Worm (Caenorhabditis elegans): ENCODE data around the gene K03B8.6.
A peak's percentile ranks its signal among the peaks of the same experiment; 100 is the strongest.

The K03B8.6 gene

ce11 chrV:11375150-11375792 lies 32.1 kb upstream of the K03B8.6 start, which contains the start of gene cnb-1 (continued):
- TF ChIP-seq isw-1 (GFP tag; IDR thresholded peaks at IDR 0.05), result peak; percentile 41
- no peak for TF ChIP-seq nhr-237 (tag; optimal IDR thresholded peaks at IDR 0.05)
- TF ChIP-seq fkh-4 (tag; optimal IDR thresholded peaks at IDR 0.05; ENCODE audit: borderline replicate concordance), result peak; percentile 63
- no peak for TF ChIP-seq tlp-1 (tag; optimal IDR thresholded peaks at IDR 0.05)
- no peak for TF ChIP-seq lin-15B (tag; optimal IDR thresholded peaks at IDR 0.05)
- TF ChIP-seq nhr-19 (GFP tag; conservative IDR thresholded peaks at IDR 0.05), result peak; percentile 62
- TF ChIP-seq ceh-63 (GFP tag; optimal IDR thresholded peaks at IDR 0.05), result no peak
- peak; percentile 82 for TF ChIP-seq snu-23 (GFP tag; optimal IDR thresholded peaks at IDR 0.05)
- TF ChIP-seq unc-86 (tag; optimal IDR thresholded peaks at IDR 0.05), result peak; percentile 81
- TF ChIP-seq ztf-11 (tag; optimal IDR thresholded peaks at IDR 0.05), result peak in 1 of 2 experiments; percentile 7
- peak; percentile 35 for TF ChIP-seq elt-2 (tag; optimal IDR thresholded peaks at IDR 0.05)
- TF ChIP-seq unc-62 (GFP tag; optimal IDR thresholded peaks at IDR 0.05), result no peak
- no peak for TF ChIP-seq Y116A8C.19 (tag; optimal IDR thresholded peaks at IDR 0.05; ENCODE audit: borderline replicate concordance)
- no peak for TF ChIP-seq hlh-17 (GFP tag; optimal IDR thresholded peaks at IDR 0.05; ENCODE audit: borderline replicate concordance)
- no peak for TF ChIP-seq hlh-4 (tag; optimal IDR thresholded peaks at IDR 0.05)
- no peak for TF ChIP-seq nhr-77 (tag; optimal IDR thresholded peaks at IDR 0.05)
- peak; percentile 36 for TF ChIP-seq fos-1 (tag; optimal IDR thresholded peaks at IDR 0.05)
- TF ChIP-seq lin-13 (GFP tag; optimal IDR thresholded peaks at IDR 0.05), result peak; percentile 19
- TF ChIP-seq xbp-1 (tag; optimal IDR thresholded peaks at IDR 0.05), result peak; percentile 60
- TF ChIP-seq sox-4 (tag; optimal IDR thresholded peaks at IDR 0.05), result peak; percentile 31
- TF ChIP-seq mef-2 (tag; optimal IDR thresholded peaks at IDR 0.05), result no peak
- no peak for TF ChIP-seq sup-37 (GFP tag; optimal IDR thresholded peaks at IDR 0.05)
- TF ChIP-seq lir-3 (tag; optimal IDR thresholded peaks at IDR 0.05; ENCODE audit: poor library complexity), result peak; percentile 62
- TF ChIP-seq unc-130 (tag; optimal IDR thresholded peaks at IDR 0.05), result no peak
- TF ChIP-seq nhr-71 (tag; optimal IDR thresholded peaks at IDR 0.05), result peak; percentile 88
- TF ChIP-seq zag-1 (tag; optimal IDR thresholded peaks at IDR 0.05), result no peak
- TF ChIP-seq mep-1 (tag; optimal IDR thresholded peaks at IDR 0.05), result peak; percentile 79
- TF ChIP-seq alr-1 (tag; optimal IDR thresholded peaks at IDR 0.05; ENCODE audit: borderline replicate concordance), result no peak
- TF ChIP-seq mab-9 (GFP tag; IDR thresholded peaks at IDR 0.05), result peak; percentile 52; the same call in 1 of the 2 replicates
- peak; percentile 63 for TF ChIP-seq skn-1 (tag; optimal IDR thresholded peaks at IDR 0.05)
- TF ChIP-seq nhr-20 (tag; optimal IDR thresholded peaks at IDR 0.05), result peak; percentile 59
- peak; percentile 78 for TF ChIP-seq fkh-8 (tag; optimal IDR thresholded peaks at IDR 0.05)

- TF ChIP-seq nhr-77 (tag; optimal IDR thresholded peaks at IDR 0.05), result no peak
- no peak for TF ChIP-seq skn-1 (tag; optimal IDR thresholded peaks at IDR 0.05)
- no peak for TF ChIP-seq aha-1 (tag; optimal IDR thresholded peaks at IDR 0.05)
- TF ChIP-seq nhr-85 (tag), result peak; percentile 6
- TF ChIP-seq lin-14 (GFP tag; optimal IDR thresholded peaks at IDR 0.05), result peak; percentile 46
These were observed 28.0 kb upstream of the K03B8.6 start for ce11 chrV:11379341-11379740.

- TF ChIP-seq nhr-71 (tag; optimal IDR thresholded peaks at IDR 0.05) (no peak), fkh-10 (GFP tag; optimal IDR thresholded peaks at IDR 0.05) (peak; percentile 60), lin-14 (GFP tag; optimal IDR thresholded peaks at IDR 0.05) (peak; percentile 72)
These were observed 26.8 kb upstream of the K03B8.6 start for ce11 chrV:11380571-11380970.

ce11 chrV:11383032-11383431 lies 24.4 kb upstream of the K03B8.6 start, which contains the start of gene F55C10.5:
Gene F55C10.5, plus strand, starts transcription at chrV:11383105.
- TF ChIP-seq nhr-76 (tag; optimal IDR thresholded peaks at IDR 0.05) (no peak), mef-2 (tag; optimal IDR thresholded peaks at IDR 0.05) (no peak), ets-5 (GFP tag; IDR thresholded peaks at IDR 0.05) (no peak)

Measured in whole organism, L1 larva.